Fruit fly (Drosophila melanogaster) whole organism, embryonic: Measurements from ENCODE around the gene Sidpn.

Experiments used
- Abd-B ChIP-seq: fragments of 200-800 bp; sonication (Bioruptor generic); optimal IDR thresholded peaks from 2 replicates; lab custom pipeline; 2018; ENCODE audit warnings: missing biosample characterization, mild to moderate bottlenecking, missing genetic modification characterization, moderate library complexity
- C15 ChIP-seq: fragments of 200-800 bp; sonication (Bioruptor generic); IDR thresholded peaks from 3 replicates; pipeline ENCODE4 v1.3.6; 2022; ENCODE audit warnings: missing biosample characterization, missing genetic modification characterization
- CG10654 ChIP-seq: fragments of 200-800 bp; sonication (Bioruptor generic); optimal IDR thresholded peaks from 2 replicates; lab custom pipeline; 2016; ENCODE audit warnings: missing biosample characterization, missing genetic modification characterization
- CG12744 ChIP-seq: fragments of 200-800 bp; sonication (Bioruptor generic); optimal IDR thresholded peaks from 2 replicates; lab custom pipeline; 2016; ENCODE audit warnings: missing biosample characterization, missing genetic modification characterization
- CG13123 ChIP-seq: fragments of 200-800 bp; sonication (Bioruptor generic); optimal IDR thresholded peaks from 2 replicates; lab custom pipeline; 2016; ENCODE audit warnings: missing biosample characterization, missing genetic modification characterization
- CG15479 ChIP-seq: fragments of 200-800 bp; sonication (Bioruptor generic); optimal IDR thresholded peaks from 3 replicates; lab custom pipeline; 2019; ENCODE audit warnings: missing biosample characterization, mild to moderate bottlenecking, missing genetic modification characterization, moderate library complexity
- CG16813 ChIP-seq: fragments of 200-800 bp; sonication (Bioruptor generic); IDR thresholded peaks from 3 replicates; pipeline ENCODE4 v1.3.6; 2022; ENCODE audit warnings: missing biosample characterization, missing genetic modification characterization; ENCODE audit not compliant: partially characterized antibody
- CG17186 ChIP-seq: fragments of 200-800 bp; sonication (Bioruptor generic); optimal IDR thresholded peaks from 3 replicates; lab custom pipeline; 2017; ENCODE audit warnings: missing biosample characterization, missing genetic modification reagents, missing genetic modification characterization
- CG18011 ChIP-seq: fragments of 200-800 bp; sonication (Bioruptor generic); optimal IDR thresholded peaks from 2 replicates; lab custom pipeline; 2017; ENCODE audit warnings: missing biosample characterization, missing genetic modification characterization, mild to moderate bottlenecking, moderate library complexity, missing genotype
- CG18476 ChIP-seq: fragments of 200-800 bp; sonication (Bioruptor generic); optimal IDR thresholded peaks from 2 replicates; lab custom pipeline; 2016; ENCODE audit warnings: missing biosample characterization, mild to moderate bottlenecking, missing genetic modification characterization
- CG2875 ChIP-seq: fragments of 200-800 bp; sonication (Bioruptor generic); optimal IDR thresholded peaks from 2 replicates; lab custom pipeline; 2017; ENCODE audit warnings: missing biosample characterization, mild to moderate bottlenecking, missing genetic modification characterization, missing genetic modification reagents
- CG30020 ChIP-seq: fragments of 200-800 bp; optimal IDR thresholded peaks from 2 replicates; lab custom pipeline; 2019; ENCODE audit warnings: missing biosample characterization, mild to moderate bottlenecking, missing genetic modification characterization, moderate library complexity
- CG6765 ChIP-seq: fragments of 200-800 bp; sonication (Bioruptor generic); optimal IDR thresholded peaks from 3 replicates; lab custom pipeline; 2017; ENCODE audit warnings: missing biosample characterization, mild to moderate bottlenecking, missing genetic modification characterization
- CG6791 ChIP-seq: fragments of 200-800 bp; sonication (Bioruptor generic); IDR thresholded peaks from 3 replicates; pipeline ENCODE4 v1.3.6; 2022; ENCODE audit warnings: missing biosample characterization, missing genetic modification characterization; ENCODE audit not compliant: partially characterized antibody
- CG7357 ChIP-seq: fragments of 200-800 bp; sonication (Bioruptor generic); IDR thresholded peaks from 3 replicates; pipeline ENCODE4 v1.3.6; 2022; ENCODE audit warnings: missing biosample characterization, missing genetic modification characterization
- CG7928 ChIP-seq: fragments of 200-800 bp; sonication (Bioruptor generic); optimal IDR thresholded peaks from 2 replicates; lab custom pipeline; 2017; ENCODE audit warnings: missing biosample characterization, mild to moderate bottlenecking, missing genetic modification characterization
- CG7987 ChIP-seq: fragments of 200-800 bp; sonication (Bioruptor generic); optimal IDR thresholded peaks from 2 replicates; lab custom pipeline; 2018; ENCODE audit warnings: missing biosample characterization, mild to moderate bottlenecking, missing genetic modification characterization, moderate library complexity
- CG8089 ChIP-seq: fragments of 200-800 bp; sonication (Bioruptor generic); optimal IDR thresholded peaks from 3 replicates; lab custom pipeline; 2016; ENCODE audit warnings: missing biosample characterization, missing genetic modification characterization
- CG9797 ChIP-seq: fragments of 200-800 bp; sonication (Bioruptor generic); optimal IDR thresholded peaks from 3 replicates; lab custom pipeline; 2018; ENCODE audit warnings: missing biosample characterization, mild to moderate bottlenecking, missing genetic modification characterization
- Deaf1 ChIP-seq: fragments of 200-800 bp; optimal IDR thresholded peaks from 3 replicates; lab custom pipeline; 2019; ENCODE audit warnings: missing biosample characterization, mild to moderate bottlenecking, missing genetic modification characterization, moderate library complexity
- Dp ChIP-seq: fragments of 200-800 bp; sonication (Bioruptor generic); optimal IDR thresholded peaks from 2 replicates; lab custom pipeline; 2018; ENCODE audit warnings: missing biosample characterization, mild to moderate bottlenecking, missing genetic modification characterization, moderate library complexity
- ERR ChIP-seq: fragments of 200-800 bp; sonication (Bioruptor generic); optimal IDR thresholded peaks from 2 replicates; lab custom pipeline; 2016; ENCODE audit warnings: missing biosample characterization, missing genetic modification characterization
- Elba2 ChIP-seq: fragments of 200-800 bp; sonication (Bioruptor generic); optimal IDR thresholded peaks from 3 replicates; lab custom pipeline; 2016; ENCODE audit warnings: missing biosample characterization, missing genetic modification characterization
- Ets97D ChIP-seq: fragments of 200-800 bp; sonication (Bioruptor generic); optimal IDR thresholded peaks from 3 replicates; lab custom pipeline; 2016; ENCODE audit warnings: missing biosample characterization, missing genetic modification characterization
- H15 ChIP-seq: fragments of 200-800 bp; sonication (Bioruptor generic); IDR thresholded peaks from 3 replicates; pipeline ENCODE4 v1.3.6; 2022; ENCODE audit warnings: missing biosample characterization, missing genetic modification characterization
- HLH4C ChIP-seq: fragments of 200-800 bp; sonication (Bioruptor generic); IDR thresholded peaks from 3 replicates; pipeline ENCODE4 v1.3.6; 2022; ENCODE audit warnings: missing biosample characterization, missing genetic modification characterization; ENCODE audit not compliant: partially characterized antibody
- Pdp1 ChIP-seq, 2 experiments: fragments of 200-800 bp; sonication (Bioruptor generic); optimal IDR thresholded peaks; 3 replicates each; lab custom pipeline; 2016; ENCODE audit warnings: missing biosample characterization in 2 of 2, missing genetic modification characterization in 2 of 2, mild to moderate bottlenecking in 1 of 2, moderate library complexity in 1 of 2
- Ptx1 ChIP-seq: fragments of 200-800 bp; sonication (Bioruptor generic); IDR thresholded peaks from 2 replicates; pipeline ENCODE4 v1.3.6; 2022; ENCODE audit warnings: missing biosample characterization, missing genetic modification characterization
- Tbp ChIP-seq: fragments of >200 bp; optimal IDR thresholded peaks from 2 replicates; lab custom pipeline; 2018; ENCODE audit warnings: missing biosample characterization, missing genetic modification characterization
- cato ChIP-seq: fragments of 200-800 bp; sonication (Bioruptor generic); optimal IDR thresholded peaks from 2 replicates; lab custom pipeline; 2016; ENCODE audit warnings: missing biosample characterization, missing genetic modification characterization, borderline replicate concordance
- cwo ChIP-seq: fragments of 200-800 bp; sonication (Bioruptor generic); optimal IDR thresholded peaks from 3 replicates; lab custom pipeline; 2017; ENCODE audit warnings: missing biosample characterization, missing genetic modification characterization, mild to moderate bottlenecking, moderate library complexity, missing genetic modification reagents
- emc ChIP-seq: fragments of 200-800 bp; sonication (Bioruptor generic); optimal IDR thresholded peaks from 2 replicates; lab custom pipeline; 2016; ENCODE audit warnings: missing biosample characterization, missing genetic modification characterization
- exex ChIP-seq: fragments of 200-800 bp; sonication (Bioruptor generic); optimal IDR thresholded peaks from 4 replicates; lab custom pipeline; 2018; ENCODE audit warnings: missing biosample characterization, mild to moderate bottlenecking, missing genetic modification characterization, moderate library complexity
- fd96Cb ChIP-seq: fragments of 200-800 bp; sonication (Bioruptor generic); optimal IDR thresholded peaks from 2 replicates; lab custom pipeline; 2018; ENCODE audit warnings: missing biosample characterization, mild to moderate bottlenecking, missing genetic modification characterization, moderate library complexity
- gcm ChIP-seq: fragments of 200-800 bp; sonication (Bioruptor generic); optimal IDR thresholded peaks from 2 replicates; lab custom pipeline; 2019; ENCODE audit warnings: missing biosample characterization, mild to moderate bottlenecking, missing genetic modification characterization, moderate library complexity
- gcm2 ChIP-seq: fragments of 200-800 bp; sonication (Bioruptor generic); optimal IDR thresholded peaks from 2 replicates; lab custom pipeline; 2016; ENCODE audit warnings: missing biosample characterization, missing genetic modification characterization
- insv ChIP-seq, 2 experiments: fragments of 200-800 bp; sonication (Bioruptor generic); optimal IDR thresholded peaks; 3 replicates each; lab custom pipeline; 2016 to 2018; ENCODE audit warnings: missing biosample characterization in 2 of 2, missing genetic modification characterization in 2 of 2
- kah ChIP-seq: fragments of 200-800 bp; sonication (Bioruptor generic); optimal IDR thresholded peaks from 2 replicates; lab custom pipeline; 2018; ENCODE audit warnings: missing biosample characterization, mild to moderate bottlenecking, missing genetic modification characterization
- kni ChIP-seq: fragments of 200-800 bp; sonication (Bioruptor generic); optimal IDR thresholded peaks from 3 replicates; lab custom pipeline; 2017; ENCODE audit warnings: mild to moderate bottlenecking, missing biosample characterization, missing genetic modification reagents, missing genetic modification characterization
- lmd ChIP-seq: fragments of 200-800 bp; sonication (Bioruptor generic); IDR thresholded peaks from 2 replicates; pipeline ENCODE4 v1.3.6; 2022; ENCODE audit warnings: missing biosample characterization, missing genetic modification characterization
- mam ChIP-seq: fragments of 200-800 bp; sonication (Bioruptor generic); optimal IDR thresholded peaks from 3 replicates; lab custom pipeline; 2016; ENCODE audit warnings: missing biosample characterization, missing genetic modification characterization
- pros ChIP-seq: fragments of 200-800 bp; sonication (Bioruptor generic); optimal IDR thresholded peaks from 3 replicates; lab custom pipeline; 2019; ENCODE audit warnings: missing biosample characterization, mild to moderate bottlenecking, missing genetic modification characterization, moderate library complexity
- pzg ChIP-seq: fragments of 200-800 bp; sonication (Bioruptor generic); optimal IDR thresholded peaks from 3 replicates; lab custom pipeline; 2018; ENCODE audit warnings: missing biosample characterization, mild to moderate bottlenecking, missing genetic modification characterization, moderate library complexity
- sd ChIP-seq: fragments of 200-800 bp; sonication (Bioruptor generic); optimal IDR thresholded peaks from 3 replicates; lab custom pipeline; 2018; ENCODE audit warnings: missing biosample characterization, mild to moderate bottlenecking, missing genetic modification characterization, moderate library complexity
- slou ChIP-seq: fragments of 200-800 bp; sonication (Bioruptor generic); optimal IDR thresholded peaks from 3 replicates; lab custom pipeline; 2016; ENCODE audit warnings: missing biosample characterization, missing genetic modification characterization
- tap ChIP-seq: fragments of 200-800 bp; optimal IDR thresholded peaks from 3 replicates; lab custom pipeline; 2019; ENCODE audit warnings: missing biosample characterization, mild to moderate bottlenecking, missing genetic modification characterization, moderate library complexity
- unc-4 ChIP-seq: fragments of 200-800 bp; sonication (Bioruptor generic); IDR thresholded peaks from 2 replicates; pipeline ENCODE4 v1.3.6; 2022; ENCODE audit warnings: missing biosample characterization, missing genetic modification characterization; ENCODE audit not compliant: partially characterized antibody

Sidpn gene

DNA sequence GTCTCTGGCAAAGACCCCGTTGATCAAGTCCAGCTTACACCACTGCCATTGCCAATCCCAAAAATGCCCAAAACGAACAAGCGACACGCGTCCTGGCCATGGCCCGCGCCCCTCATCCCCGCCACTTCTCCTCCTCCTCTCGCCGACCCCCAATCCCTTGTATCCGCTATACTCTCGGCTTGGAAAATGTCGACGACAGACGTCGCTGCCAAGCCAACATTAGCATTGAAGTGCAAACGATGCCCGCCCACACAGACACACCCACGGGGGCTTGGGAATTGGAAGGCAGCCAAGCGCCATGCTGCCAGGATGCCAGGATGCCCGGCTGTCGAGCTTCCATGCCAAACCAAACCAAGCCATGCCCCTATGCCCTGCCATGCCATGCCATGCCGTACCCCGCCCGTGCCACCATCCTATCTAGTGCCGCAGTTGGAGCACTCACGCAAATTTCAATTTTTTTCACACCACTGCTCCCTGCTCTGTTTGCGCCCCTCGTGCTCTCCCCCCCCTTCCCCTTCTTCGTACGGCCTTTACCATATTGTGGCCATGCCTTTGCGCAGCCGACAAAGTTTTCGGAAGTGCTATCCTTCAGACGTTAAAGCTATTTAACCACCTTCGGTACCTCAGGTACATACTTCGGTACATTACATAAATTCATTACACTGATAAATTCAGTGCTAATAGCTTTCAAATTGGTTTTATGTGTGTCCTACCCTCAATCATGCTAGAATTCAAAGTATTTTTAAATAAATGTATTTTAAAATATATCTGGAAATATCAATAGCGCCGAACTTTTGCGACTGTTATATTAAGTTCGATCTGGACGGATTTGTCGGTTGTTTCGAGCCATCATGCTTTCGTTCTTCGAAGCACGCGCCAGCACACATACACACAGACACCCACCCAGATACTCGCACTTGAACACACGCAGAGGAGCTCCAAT lies 6.0 kb upstream of the Sidpn start (continued):
- TF ChIP-seq Ptx1 (GFP tag; lab: Robert Waterston, UW) (peak; percentile 86), pros (GFP tag; lab: Kevin White, UChicago) (no peak), insv (GFP tag; optimal IDR thresholded peaks at IDR 0.05; lab: Kevin White, UChicago) (peak in 1 of 2 experiments; percentile 44), gcm2 (GFP tag; lab: Kevin White, UChicago) (no peak), CG7928 (GFP tag; lab: Kevin White, UChicago) (peak; percentile 26), Abd-B (GFP tag; lab: Kevin White, UChicago) (peak; percentile 64), tap (tag; lab: Kevin White, UChicago) (peak; percentile 64), C15 (GFP tag; lab: Robert Waterston, UW) (no peak), emc (GFP tag; lab: Kevin White, UChicago) (no peak), Pdp1 (GFP tag; optimal IDR thresholded peaks at IDR 0.05; lab: Kevin White, UChicago) (peak in 1 of 2 experiments; percentile 41), CG15479 (GFP tag; lab: Kevin White, UChicago) (no peak), slou (GFP tag; lab: Kevin White, UChicago) (peak; percentile 27), Deaf1 (peak; percentile 63), CG9797 (GFP tag; lab: Kevin White, UChicago) (no peak), Tbp (GFP tag; lab: Kevin White, UChicago) (no peak), kni (no peak), fd96Cb (tag; lab: Kevin White, UChicago) (peak; percentile 73), unc-4 (GFP tag; lab: Robert Waterston, UW) (no peak), HLH4C (GFP tag; lab: Robert Waterston, UW) (no peak), CG2875 (GFP tag; lab: Kevin White, UChicago) (peak; percentile 68), Dp (GFP tag; lab: Kevin White, UChicago) (no peak), Elba2 (no peak), CG8089 (GFP tag; lab: Kevin White, UChicago) (peak; percentile 13), CG7357 (GFP tag; lab: Robert Waterston, UW) (peak; percentile 39; the same call in 1 of the 3 replicates), CG13123 (GFP tag; lab: Kevin White, UChicago) (peak; percentile 13), CG6765 (GFP tag; lab: Kevin White, UChicago) (peak; percentile 23), CG30020 (tag; lab: Kevin White, UChicago) (peak; percentile 45), Ets97D (GFP tag; lab: Kevin White, UChicago) (no peak), CG10654 (GFP tag; lab: Kevin White, UChicago) (peak; percentile 39), sd (tag; lab: Kevin White, UChicago) (peak; percentile 53), mam (GFP tag; lab: Kevin White, UChicago) (peak; percentile 20), pzg (GFP tag; lab: Kevin White, UChicago) (no peak), CG18476 (GFP tag; lab: Kevin White, UChicago) (peak; percentile 39), cwo (GFP tag; lab: Kevin White, UChicago) (peak; percentile 82), CG18011 (GFP tag; lab: Kevin White, UChicago) (peak; percentile 50), CG12744 (GFP tag; lab: Kevin White, UChicago) (no peak), lmd (GFP tag; lab: Robert Waterston, UW) (peak; percentile 76), CG17186 (no peak), ERR (no peak), CG6791 (GFP tag; lab: Robert Waterston, UW) (no peak), exex (tag; lab: Kevin White, UChicago) (peak; percentile 30), CG16813 (GFP tag; lab: Robert Waterston, UW) (no peak), gcm (GFP tag; lab: Kevin White, UChicago) (peak; percentile 72), cato (peak; percentile 40), kah (GFP tag; lab: Kevin White, UChicago) (peak; percentile 38), H15 (GFP tag; lab: Robert Waterston, UW) (peak; percentile 17; the same call in 1 of the 3 replicates), CG7987 (GFP tag; lab: Kevin White, UChicago) (peak; percentile 3)
